Worm (Caenorhabditis elegans) whole organism, late embryonic: ENCODE measurements around the gene cwp-5.

Source experiments
- ama-1 ChIP-seq: fragments of 150-350 bp; optimal IDR thresholded peaks from 2 replicates; lab custom pipeline; 2014
- fkh-10 ChIP-seq: fragments of 150-350 bp; optimal IDR thresholded peaks from 2 replicates; lab custom pipeline; 2014; ENCODE audit warnings: missing biosample characterization, missing genetic modification reagents, missing genetic modification characterization
- hlh-6 ChIP-seq: sonication (generic microtip); optimal IDR thresholded peaks from 2 replicates; lab custom pipeline; 2016; ENCODE audit warnings: missing genotype, missing genetic modification characterization, missing compliant biosample characterization
- mec-3 ChIP-seq: sonication (generic microtip); optimal IDR thresholded peaks from 2 replicates; lab custom pipeline; 2016; ENCODE audit warnings: borderline replicate concordance, missing genetic modification characterization, missing compliant biosample characterization
- nfya-1 ChIP-seq: sonication (generic microtip); optimal IDR thresholded peaks from 2 replicates; lab custom pipeline; 2017; ENCODE audit warnings: missing genetic modification characterization, mild to moderate bottlenecking, missing compliant biosample characterization, antibody characterized with exemption, moderate library complexity

DNA sequence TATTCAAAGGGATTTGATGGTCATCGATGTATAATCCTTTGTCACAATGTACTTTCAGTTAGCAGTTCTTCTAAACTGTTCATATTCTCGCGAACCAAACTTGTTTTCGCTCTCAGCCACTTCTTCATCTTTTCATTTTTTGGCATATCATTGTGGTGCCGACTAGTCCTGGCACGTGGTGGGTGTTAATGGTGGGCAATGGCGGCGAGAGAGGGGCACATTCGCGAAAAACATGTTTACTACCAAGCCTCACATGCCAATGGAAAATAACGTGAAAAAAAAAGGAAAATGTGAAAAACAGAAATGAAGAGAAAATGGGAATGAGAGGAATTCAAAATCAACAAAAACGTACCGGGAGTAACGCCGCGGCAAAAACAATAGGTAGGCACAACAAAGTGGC is 42.7 kb downstream of the cwp-5 start:
- TF ChIP-seq hlh-6 (no peak), mec-3 (no peak), nfya-1 (tag; lab: Kevin White, UChicago) (no peak), ama-1 (lab: Kevin White, UChicago) (no peak), fkh-10 (no peak)
